Comparison of ENCODE assay signal across 7 fruit fly cellular contexts in the genomic region with DNA sequence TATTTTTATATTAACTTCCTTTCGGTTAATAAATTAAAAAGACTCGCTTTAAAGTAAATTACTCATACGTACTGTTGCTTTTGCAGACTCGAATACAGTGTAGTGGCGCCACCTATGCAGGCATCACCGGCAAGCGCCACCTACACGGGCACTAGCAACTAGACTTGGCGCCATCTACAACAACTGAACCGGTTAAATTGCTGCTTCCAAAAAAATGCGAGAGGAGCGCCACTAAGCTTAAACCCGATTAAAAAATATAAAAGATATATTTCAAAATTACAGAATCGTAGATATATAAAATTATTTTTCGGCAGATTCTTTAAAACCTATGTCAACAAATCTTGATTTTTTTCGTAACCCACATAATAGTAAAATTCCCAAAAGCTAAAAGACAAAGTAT.
A peak's percentile ranks its signal among the peaks of the same experiment; 100 is the strongest.
TF ChIP-seq lines count a peak whose summit lies in the region.

No protein-coding gene starts in this region.

- peak; percentile 93 to 99 for TF ChIP-seq CTCF in S2 (optimal IDR thresholded peaks at IDR 0.05; lab: Kevin White, UChicago)
- TF ChIP-seq CTCF in whole organism, embryonic (GFP tag; optimal IDR thresholded peaks at IDR 0.05; lab: Kevin White, UChicago) = peak; percentile 100

TF ChIP-seq in whole organism, 6 proteins besides CTCF, POLR2A, EP300 and RAD21:
- TF ChIP-seq usp (GFP tag; optimal IDR thresholded peaks at IDR 0.05; lab: Kevin White, UChicago) = no peak
- peak; percentile 16 for TF ChIP-seq CG8478 (optimal IDR thresholded peaks at IDR 0.05; lab: Kevin White, UChicago)
- no peak for TF ChIP-seq Dll (optimal IDR thresholded peaks at IDR 0.05; lab: Kevin White, UChicago)

TF ChIP-seq in whole organism, adult, 20 proteins besides CTCF, POLR2A, EP300 and RAD21 (continues in another document):
- TF ChIP-seq Clk (GFP tag; optimal IDR thresholded peaks at IDR 0.05; lab: Kevin White, UChicago) (no peak), Mnt (GFP tag; optimal IDR thresholded peaks at IDR 0.05; lab: Kevin White, UChicago) (peak; percentile 47), CG12768 (GFP tag; optimal IDR thresholded peaks at IDR 0.05; lab: Kevin White, UChicago) (peak; percentile 3), CG11617 (GFP tag; optimal IDR thresholded peaks at IDR 0.05; lab: Kevin White, UChicago) (no peak), CG1620 (GFP tag; optimal IDR thresholded peaks at IDR 0.05; lab: Kevin White, UChicago) (peak; percentile 43), CG33017 (tag; optimal IDR thresholded peaks at IDR 0.05; lab: Kevin White, UChicago) (no peak), CG14711 (tag; optimal IDR thresholded peaks at IDR 0.05; lab: Kevin White, UChicago) (peak; percentile 56), ovo (GFP tag; optimal IDR thresholded peaks at IDR 0.05; lab: Kevin White, UChicago) (peak; percentile 41), tj (GFP tag; optimal IDR thresholded peaks at IDR 0.05; lab: Kevin White, UChicago) (no peak), cnc (optimal IDR thresholded peaks at IDR 0.05; lab: Kevin White, UChicago) (no peak), toe (GFP tag; optimal IDR thresholded peaks at IDR 0.05; lab: Kevin White, UChicago) (peak; percentile 80), pad (GFP tag; optimal IDR thresholded peaks at IDR 0.05; lab: Kevin White, UChicago) (peak; percentile 74), CG7045 (GFP tag; optimal IDR thresholded peaks at IDR 0.05; lab: Kevin White, UChicago) (peak; percentile 74), CG7101 (tag; optimal IDR thresholded peaks at IDR 0.05; lab: Kevin White, UChicago) (peak; percentile 67), Crg-1 (GFP tag; optimal IDR thresholded peaks at IDR 0.05; lab: Kevin White, UChicago) (peak; percentile 53), cic (GFP tag; optimal IDR thresholded peaks at IDR 0.05; lab: Kevin White, UChicago) (no peak), CG5204 (GFP tag; optimal IDR thresholded peaks at IDR 0.05; lab: Kevin White, UChicago) (peak; percentile 30)

TF ChIP-seq in whole organism, embryonic, 481 proteins besides CTCF, POLR2A, EP300 and RAD21 (continues in another document):
- TF ChIP-seq Oli (tag; optimal IDR thresholded peaks at IDR 0.05; lab: Kevin White, UChicago) (peak; percentile 39), stwl (tag; optimal IDR thresholded peaks at IDR 0.05; lab: Kevin White, UChicago) (peak; percentile 84), slou (GFP tag; optimal IDR thresholded peaks at IDR 0.05; lab: Kevin White, UChicago) (peak; percentile 78), Hey (tag; optimal IDR thresholded peaks at IDR 0.05; lab: Kevin White, UChicago) (no peak), ase (GFP tag; IDR thresholded peaks at IDR 0.05; lab: Robert Waterston, UW) (peak; percentile 95), CG8089 (GFP tag; optimal IDR thresholded peaks at IDR 0.05; lab: Kevin White, UChicago) (peak; percentile 62), Scr (GFP tag; IDR thresholded peaks at IDR 0.05; lab: Robert Waterston, UW; ENCODE audit: partially characterized antibody) (no peak), pfk (GFP tag; optimal IDR thresholded peaks at IDR 0.05; lab: Kevin White, UChicago) (peak; percentile 15), luna (GFP tag; optimal IDR thresholded peaks at IDR 0.05; lab: Kevin White, UChicago) (no peak), z (GFP tag; IDR thresholded peaks at IDR 0.05; lab: Robert Waterston, UW) (no peak), jumu (GFP tag; optimal IDR thresholded peaks at IDR 0.05; lab: Kevin White, UChicago) (peak; percentile 77), Vsx1 (GFP tag; optimal IDR thresholded peaks at IDR 0.05; lab: Kevin White, UChicago) (peak; percentile 29), Dad (GFP tag; optimal IDR thresholded peaks at IDR 0.05; lab: Kevin White, UChicago) (peak; percentile 85), B-H2 (GFP tag; optimal IDR thresholded peaks at IDR 0.05; lab: Kevin White, UChicago) (peak; percentile 20), esg (GFP tag; conservative IDR thresholded peaks at IDR 0.05; lab: Robert Waterston, UW) (peak; percentile 70), jigr1 (GFP tag; IDR thresholded peaks at IDR 0.05; lab: Robert Waterston, UW) (peak; percentile 68; the same call in 2 of the 3 replicates)

TF ChIP-seq in whole organism, prepupa, 60 proteins besides CTCF, POLR2A, EP300 and RAD21 (continues in another document):
- TF ChIP-seq CG6808 (GFP tag; optimal IDR thresholded peaks at IDR 0.05; lab: Kevin White, UChicago) (peak; percentile 49), CG3032 (tag; optimal IDR thresholded peaks at IDR 0.05; lab: Kevin White, UChicago) (peak; percentile 64), Ets21C (GFP tag; optimal IDR thresholded peaks at IDR 0.05; lab: Kevin White, UChicago) (peak; percentile 9), dsx (GFP tag; optimal IDR thresholded peaks at IDR 0.05; lab: Kevin White, UChicago; ENCODE audit: poor library complexity, severe bottlenecking) (no peak), vri (GFP tag; optimal IDR thresholded peaks at IDR 0.05; lab: Kevin White, UChicago) (peak; percentile 22), Lpt (GFP tag; optimal IDR thresholded peaks at IDR 0.05; lab: Kevin White, UChicago) (no peak), esn (GFP tag; optimal IDR thresholded peaks at IDR 0.05; lab: Kevin White, UChicago) (peak; percentile 71), CG16779 (tag; optimal IDR thresholded peaks at IDR 0.05; lab: Kevin White, UChicago) (no peak), CG1621 (tag; optimal IDR thresholded peaks at IDR 0.05; lab: Kevin White, UChicago) (peak; percentile 21), ss (GFP tag; optimal IDR thresholded peaks at IDR 0.05; lab: Kevin White, UChicago) (no peak), CG9139 (GFP tag; optimal IDR thresholded peaks at IDR 0.05; lab: Kevin White, UChicago) (no peak), Hr38 (GFP tag; optimal IDR thresholded peaks at IDR 0.05; lab: Kevin White, UChicago) (no peak), CG11762 (GFP tag; optimal IDR thresholded peaks at IDR 0.05; lab: Kevin White, UChicago; ENCODE audit: insufficient read depth) (peak; percentile 23), OdsH (GFP tag; optimal IDR thresholded peaks at IDR 0.05; lab: Kevin White, UChicago) (peak; percentile 45), Sox14 (GFP tag; optimal IDR thresholded peaks at IDR 0.05; lab: Kevin White, UChicago) (peak; percentile 53), Sox15 (GFP tag; optimal IDR thresholded peaks at IDR 0.05; lab: Kevin White, UChicago) (no peak), Hr4 (GFP tag; optimal IDR thresholded peaks at IDR 0.05; lab: Kevin White, UChicago) (peak; percentile 21)

TF ChIP-seq in whole organism, pupa, 21 proteins besides CTCF, POLR2A, EP300 and RAD21 (continues in another document):
- TF ChIP-seq CG8301 (tag; optimal IDR thresholded peaks at IDR 0.05; lab: Kevin White, UChicago) = no peak
- no peak for TF ChIP-seq CG12605 (GFP tag; IDR thresholded peaks at IDR 0.05; lab: Robert Waterston, UW)
- TF ChIP-seq CG34367 (tag; optimal IDR thresholded peaks at IDR 0.05; lab: Kevin White, UChicago) = no peak
- TF ChIP-seq CG14655 (GFP tag; optimal IDR thresholded peaks at IDR 0.05; lab: Kevin White, UChicago) = no peak
- TF ChIP-seq Pif1A (GFP tag; optimal IDR thresholded peaks at IDR 0.05; lab: Kevin White, UChicago) = no peak
- no peak for TF ChIP-seq EcR (GFP tag; optimal IDR thresholded peaks at IDR 0.05; lab: Kevin White, UChicago)
- TF ChIP-seq CG13204 (GFP tag; optimal IDR thresholded peaks at IDR 0.05; lab: Kevin White, UChicago) = no peak
- no peak for TF ChIP-seq CG32121 (GFP tag; IDR thresholded peaks at IDR 0.05; lab: Robert Waterston, UW)
- TF ChIP-seq fd96Ca (GFP tag; IDR thresholded peaks at IDR 0.05; lab: Robert Waterston, UW) = no peak; the same call in 2 of the 3 replicates
- TF ChIP-seq rn (GFP tag; IDR thresholded peaks at IDR 0.05; lab: Robert Waterston, UW) = peak; percentile 58
- no peak for TF ChIP-seq Pif1B (GFP tag; optimal IDR thresholded peaks at IDR 0.05; lab: Kevin White, UChicago)
- peak; percentile 55 for TF ChIP-seq CG17806 (tag; optimal IDR thresholded peaks at IDR 0.05; lab: Kevin White, UChicago)
- no peak for TF ChIP-seq gl (tag; optimal IDR thresholded peaks at IDR 0.05; lab: Kevin White, UChicago)
- peak; percentile 28 for TF ChIP-seq CG8159 (tag; optimal IDR thresholded peaks at IDR 0.05; lab: Kevin White, UChicago)
- peak; percentile 66 for TF ChIP-seq D1 (tag; optimal IDR thresholded peaks at IDR 0.05; lab: Kevin White, UChicago)
- no peak for TF ChIP-seq CG10348 (GFP tag; IDR thresholded peaks at IDR 0.05; lab: Robert Waterston, UW)
- no peak for TF ChIP-seq CG9948 (tag; optimal IDR thresholded peaks at IDR 0.05; lab: Kevin White, UChicago)
- peak; percentile 20 for TF ChIP-seq CG15710 (tag; optimal IDR thresholded peaks at IDR 0.05; lab: Kevin White, UChicago)
- peak; percentile 39 for TF ChIP-seq Snoo (tag; optimal IDR thresholded peaks at IDR 0.05; lab: Kevin White, UChicago)
- peak; percentile 79 for TF ChIP-seq CG4496 (GFP tag; IDR thresholded peaks at IDR 0.05; lab: Robert Waterston, UW)

TF ChIP-seq in whole organism, wandering third instar larva, 38 proteins besides CTCF, POLR2A, EP300 and RAD21 (continues in another document):
- TF ChIP-seq Rel (GFP tag; optimal IDR thresholded peaks at IDR 0.05; lab: Kevin White, UChicago) (no peak), Rel (tag; optimal IDR thresholded peaks at IDR 0.05; lab: Kevin White, UChicago) (peak; percentile 29), h (GFP tag; optimal IDR thresholded peaks at IDR 0.05; lab: Kevin White, UChicago) (peak; percentile 91), OdsH (GFP tag; optimal IDR thresholded peaks at IDR 0.05; lab: Kevin White, UChicago) (peak; percentile 72), N (GFP tag; optimal IDR thresholded peaks at IDR 0.05; lab: Kevin White, UChicago) (no peak), br (GFP tag; optimal IDR thresholded peaks at IDR 0.05; lab: Kevin White, UChicago) (peak; percentile 73), sv (GFP tag; optimal IDR thresholded peaks at IDR 0.05; lab: Kevin White, UChicago) (no peak), usp (GFP tag; optimal IDR thresholded peaks at IDR 0.05; lab: Kevin White, UChicago) (no peak), Vsx2 (GFP tag; optimal IDR thresholded peaks at IDR 0.05; lab: Kevin White, UChicago; ENCODE audit: partially characterized antibody) (no peak), psq (GFP tag; optimal IDR thresholded peaks at IDR 0.05; lab: Kevin White, UChicago) (peak; percentile 33), Hr83 (GFP tag; optimal IDR thresholded peaks at IDR 0.05; lab: Kevin White, UChicago; ENCODE audit: poor library complexity, severe bottlenecking) (peak; percentile 77), Sp1 (GFP tag; optimal IDR thresholded peaks at IDR 0.05; lab: Kevin White, UChicago) (peak; percentile 46), brk (GFP tag; optimal IDR thresholded peaks at IDR 0.05; lab: Kevin White, UChicago) (peak; percentile 32), woc (GFP tag; optimal IDR thresholded peaks at IDR 0.05; lab: Kevin White, UChicago) (no peak), CG9705 (GFP tag; optimal IDR thresholded peaks at IDR 0.05; lab: Kevin White, UChicago) (peak; percentile 83), CrebA (GFP tag; optimal IDR thresholded peaks at IDR 0.05; lab: Kevin White, UChicago; ENCODE audit: borderline replicate concordance) (no peak), rgr (GFP tag; optimal IDR thresholded peaks at IDR 0.05; lab: Kevin White, UChicago) (peak; percentile 67), jim (GFP tag; optimal IDR thresholded peaks at IDR 0.05; lab: Kevin White, UChicago) (no peak), HLH106 (tag; optimal IDR thresholded peaks at IDR 0.05; lab: Kevin White, UChicago) (peak; percentile 82), dl (GFP tag; optimal IDR thresholded peaks at IDR 0.05; lab: Kevin White, UChicago; ENCODE audit: insufficient read depth in 1 of 2, partially characterized antibody in 2 of 2) (no peak)
